Fruit fly (Drosophila melanogaster) whole organism, pupa: ENCODE results near the gene indra.

ENCODE experiments used
- CG10348 ChIP-seq: fragments of 200-800 bp; sonication (Bioruptor generic); IDR thresholded peaks from 2 replicates; pipeline ENCODE4 v1.3.6; 2022; ENCODE audit warnings: missing biosample characterization, missing genetic modification characterization
- CG12605 ChIP-seq: fragments of 200-800 bp; sonication (Bioruptor generic); IDR thresholded peaks from 2 replicates; pipeline ENCODE4 v1.3.6; 2022; ENCODE audit warnings: missing biosample characterization, missing genetic modification characterization
- CG14655 ChIP-seq: fragments of 200-800 bp; sonication (Bioruptor generic); optimal IDR thresholded peaks from 3 replicates; lab custom pipeline; 2017; ENCODE audit warnings: mild to moderate bottlenecking, missing biosample characterization, missing genetic modification reagents, missing genetic modification characterization
- CG4496 ChIP-seq: fragments of 200-800 bp; sonication (Bioruptor generic); IDR thresholded peaks from 3 replicates; pipeline ENCODE4 v1.3.6; 2022; ENCODE audit warnings: missing biosample characterization, missing genetic modification characterization
- D1 ChIP-seq: fragments of 200-800 bp; sonication (Bioruptor generic); optimal IDR thresholded peaks from 2 replicates; lab custom pipeline; 2018; ENCODE audit warnings: missing biosample characterization, mild to moderate bottlenecking, missing genetic modification characterization, moderate library complexity
- EcR ChIP-seq: fragments of 200-800 bp; sonication (Bioruptor generic); optimal IDR thresholded peaks from 3 replicates; lab custom pipeline; 2019; ENCODE audit warnings: missing biosample characterization, missing genetic modification characterization, mild to moderate bottlenecking, moderate library complexity, missing genetic modification reagents
- Ets98B ChIP-seq: fragments of 200-800 bp; sonication (Bioruptor generic); IDR thresholded peaks from 2 replicates; pipeline ENCODE4 v1.3.6; 2022; ENCODE audit warnings: missing biosample characterization, missing genetic modification characterization
- Pif1B ChIP-seq: fragments of 200-800 bp; sonication (Bioruptor generic); optimal IDR thresholded peaks from 3 replicates; lab custom pipeline; 2016; ENCODE audit warnings: missing biosample characterization, missing genetic modification characterization

- no peak for TF ChIP-seq EcR (GFP tag; lab: Kevin White, UChicago)
- TF ChIP-seq CG4496 (GFP tag; lab: Robert Waterston, UW): no peak
- no peak for TF ChIP-seq CG14655
- no peak for TF ChIP-seq Ets98B (GFP tag; lab: Robert Waterston, UW)
- no peak for TF ChIP-seq D1 (tag; lab: Kevin White, UChicago)
- no peak for TF ChIP-seq CG12605
- no peak for TF ChIP-seq Pif1B (GFP tag; lab: Kevin White, UChicago)
- no peak for TF ChIP-seq CG10348 (GFP tag; lab: Robert Waterston, UW)
Observed at dm6 chr3L:1354214-1354613, 12.0 kb upstream of the indra start.
